Worm (Caenorhabditis elegans) whole organism, late embryonic: ENCODE results near the gene mpk-2.

Experiments
- ahr-1 ChIP-seq: sonication (generic microtip); optimal IDR thresholded peaks from 2 replicates; lab custom pipeline; 2016; ENCODE audit warnings: missing genetic modification characterization, missing compliant biosample characterization
- ama-1 ChIP-seq: fragments of 150-350 bp; optimal IDR thresholded peaks from 2 replicates; lab custom pipeline; 2014
- nhr-11 ChIP-seq: fragments of 150-350 bp; optimal IDR thresholded peaks from 2 replicates; lab custom pipeline; 2014; ENCODE audit warnings: missing biosample characterization, missing genetic modification characterization
- pat-9 ChIP-seq: fragments of 200-800 bp; sonication (Bioruptor generic); optimal IDR thresholded peaks from 2 replicates; lab custom pipeline; 2018; ENCODE audit warnings: mild to moderate bottlenecking, missing genetic modification characterization, moderate library complexity, missing compliant biosample characterization
- pha-4 ChIP-seq: fragments of 150-350 bp; optimal IDR thresholded peaks from 2 replicates; lab custom pipeline; 2018; ENCODE audit warnings: missing biosample characterization, missing genetic modification reagents, missing genetic modification characterization
- tbx-7 ChIP-seq: sonication (generic microtip); optimal IDR thresholded peaks from 2 replicates; lab custom pipeline; 2016; ENCODE audit warnings: missing genotype, missing genetic modification characterization, missing compliant biosample characterization
- ztf-16 ChIP-seq: sonication (generic microtip); optimal IDR thresholded peaks from 2 replicates; lab custom pipeline; 2017; ENCODE audit warnings: missing genetic modification characterization, missing compliant biosample characterization

DNA sequence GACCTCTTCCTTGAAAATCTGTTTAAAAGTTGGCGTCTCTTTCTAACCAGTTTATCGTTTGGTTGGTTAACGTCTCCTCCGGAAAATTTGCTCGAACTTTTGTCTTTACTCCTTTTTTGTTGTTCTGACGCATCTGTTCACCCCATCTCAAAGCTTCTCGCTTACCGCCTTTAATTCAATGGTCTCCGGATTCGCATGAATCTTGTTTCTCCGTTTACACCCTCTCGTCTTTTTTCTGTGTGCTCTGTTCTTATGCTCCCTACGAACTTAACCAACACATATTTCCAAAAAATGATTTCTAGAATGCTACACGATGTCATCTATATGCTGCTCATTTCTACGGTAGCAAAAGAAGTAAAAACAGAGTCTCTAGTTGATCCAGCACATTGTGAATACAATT lies 26.2 kb downstream of the mpk-2 start, which contains the start of gene lgc-56:
- TF ChIP-seq pha-4 (tag; lab: Kevin White, UChicago) (no peak), nhr-11 (tag; lab: Kevin White, UChicago) (no peak), ama-1 (lab: Kevin White, UChicago) (no peak), ztf-16 (no peak), pat-9 (tag; lab: Kevin White, UChicago) (no peak), ahr-1 (no peak), tbx-7 (tag; lab: Kevin White, UChicago) (no peak)
